Worm (Caenorhabditis elegans): ENCODE results near the gene srz-63.

- TF ChIP-seq tab-1 (GFP tag; IDR thresholded peaks at IDR 0.05) = no peak
- TF ChIP-seq cog-1 (tag; optimal IDR thresholded peaks at IDR 0.05) = no peak
- TF ChIP-seq ztf-29 (GFP tag; IDR thresholded peaks at IDR 0.05) = no peak
- TF ChIP-seq ztf-23 (GFP tag; IDR thresholded peaks at IDR 0.05) = no peak
- TF ChIP-seq flt-1 (GFP tag; IDR thresholded peaks at IDR 0.05) = no peak
These were observed 38.0 kb upstream of the srz-63 start for ce11 chrII:1240436-1240835.

Data from whole organism, midembryonic.